Worm (Caenorhabditis elegans): ENCODE results near the gene xdh-1.
"Not testable (repeated sequence)": the region's sequence is repeated elsewhere in the genome, so short reads cannot be mapped to it uniquely, and the experiment has no call there.

The xdh-1 gene

DNA sequence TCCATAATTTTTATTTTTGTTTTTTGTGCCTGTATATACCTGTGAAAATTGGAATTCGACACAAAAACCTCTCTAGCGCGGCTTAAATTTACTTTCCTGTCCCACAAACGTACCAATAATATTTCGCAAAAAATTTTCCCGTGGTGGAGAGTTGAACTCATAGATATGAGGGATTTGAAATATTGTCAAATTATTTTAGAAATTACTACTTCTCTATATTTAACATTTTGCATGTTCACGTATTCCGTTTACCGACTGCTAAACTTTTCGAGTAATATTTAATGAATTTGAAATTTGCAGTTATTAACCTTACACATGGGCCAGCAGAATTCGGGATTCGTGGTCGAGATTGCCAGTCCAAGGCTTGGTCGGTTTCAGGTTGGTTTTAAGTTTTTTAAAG lies 38.9 kb downstream of the xdh-1 start, which contains the start of gene Y67A10A.7:
Gene Y67A10A.7 (plus strand): TSS at position 301 of the 400 bp plus-strand sequence.
- TF ChIP-seq unc-120 (tag; optimal IDR thresholded peaks at IDR 0.05; ENCODE audit: poor library complexity, severe bottlenecking); mep-1 (tag; optimal IDR thresholded peaks at IDR 0.05); lsy-2 (tag; optimal IDR thresholded peaks at IDR 0.05): not testable (repeated sequence)

- TF ChIP-seq hlh-1 (tag; optimal IDR thresholded peaks at IDR 0.05) (no peak), elt-3 (tag; optimal IDR thresholded peaks at IDR 0.05) (no peak), lin-13 (tag; optimal IDR thresholded peaks at IDR 0.05) (no peak), drap-1 (GFP tag; optimal IDR thresholded peaks at IDR 0.05) (no peak), nhr-237 (tag; optimal IDR thresholded peaks at IDR 0.05) (no peak), mls-2 (tag; optimal IDR thresholded peaks at IDR 0.05) (peak; percentile 46), sptf-1 (tag; optimal IDR thresholded peaks at IDR 0.05) (peak; percentile 44), ceh-83 (GFP tag; optimal IDR thresholded peaks at IDR 0.05) (peak; percentile 16), unc-39 (tag; optimal IDR thresholded peaks at IDR 0.05) (no peak), M03D4.4 (tag; optimal IDR thresholded peaks at IDR 0.05) (no peak), ham-2 (GFP tag; optimal IDR thresholded peaks at IDR 0.05) (no peak), unc-62 (GFP tag; optimal IDR thresholded peaks at IDR 0.05) (no peak), nhr-12 (tag; optimal IDR thresholded peaks at IDR 0.05) (no peak), ztf-11 (tag; optimal IDR thresholded peaks at IDR 0.05) (no peak), elt-1 (tag; optimal IDR thresholded peaks at IDR 0.05; ENCODE audit: borderline replicate concordance, insufficient read depth) (no peak), mab-5 (tag; optimal IDR thresholded peaks at IDR 0.05) (no peak), snpc-4 (tag; optimal IDR thresholded peaks at IDR 0.05) (no peak), blmp-1 (tag; optimal IDR thresholded peaks at IDR 0.05) (no peak), pha-4 (tag; optimal IDR thresholded peaks at IDR 0.05) (no peak), lsy-2 (tag; optimal IDR thresholded peaks at IDR 0.05) (no peak), flh-1 (GFP tag; optimal IDR thresholded peaks at IDR 0.05) (no peak), nhr-2 (tag; optimal IDR thresholded peaks at IDR 0.05) (no peak), ces-1 (GFP tag; optimal IDR thresholded peaks at IDR 0.05) (peak; percentile 77), mep-1 (tag; optimal IDR thresholded peaks at IDR 0.05) (peak; percentile 12), tbx-8 (GFP tag; optimal IDR thresholded peaks at IDR 0.05) (no peak), ceh-39 (tag; optimal IDR thresholded peaks at IDR 0.05) (no peak)
Measured at ce11 chrIV:14371639-14372038, 41.1 kb downstream of the xdh-1 start.

- TF ChIP-seq hlh-1 (tag; optimal IDR thresholded peaks at IDR 0.05) = no peak
- no peak for TF ChIP-seq ham-2 (GFP tag; optimal IDR thresholded peaks at IDR 0.05)
- no peak for TF ChIP-seq tbx-8 (GFP tag; optimal IDR thresholded peaks at IDR 0.05)
- TF ChIP-seq ceh-83 (GFP tag; optimal IDR thresholded peaks at IDR 0.05) = no peak
- no peak for TF ChIP-seq nhr-28 (tag; optimal IDR thresholded peaks at IDR 0.05)
- no peak for TF ChIP-seq unc-39 (tag; optimal IDR thresholded peaks at IDR 0.05)
- TF ChIP-seq pha-4 (tag; optimal IDR thresholded peaks at IDR 0.05) = no peak
- no peak for TF ChIP-seq mls-2 (tag; optimal IDR thresholded peaks at IDR 0.05)
- TF ChIP-seq nhr-12 (tag; optimal IDR thresholded peaks at IDR 0.05) = no peak
- TF ChIP-seq lin-13 (tag; optimal IDR thresholded peaks at IDR 0.05) = no peak
- TF ChIP-seq mab-5 (tag; optimal IDR thresholded peaks at IDR 0.05) = no peak
- TF ChIP-seq ceh-43 (GFP tag; optimal IDR thresholded peaks at IDR 0.05) = no peak
- TF ChIP-seq nhr-76 (tag; optimal IDR thresholded peaks at IDR 0.05) = no peak
- TF ChIP-seq ceh-39 (tag; optimal IDR thresholded peaks at IDR 0.05) = no peak
- no peak for TF ChIP-seq cnd-1 (tag; optimal IDR thresholded peaks at IDR 0.05)
- no peak for TF ChIP-seq unc-62 (GFP tag; optimal IDR thresholded peaks at IDR 0.05)
Measured at ce11 chrIV:14365837-14366378, 46.8 kb downstream of the xdh-1 start.

- TF ChIP-seq blmp-1 (tag; optimal IDR thresholded peaks at IDR 0.05) (no peak), ztf-11 (tag; optimal IDR thresholded peaks at IDR 0.05) (no peak), zip-8 (tag; optimal IDR thresholded peaks at IDR 0.05) (no peak), mab-5 (tag; optimal IDR thresholded peaks at IDR 0.05) (no peak), lsy-2 (tag; optimal IDR thresholded peaks at IDR 0.05) (no peak), nhr-76 (tag; optimal IDR thresholded peaks at IDR 0.05) (no peak), nhr-12 (tag; optimal IDR thresholded peaks at IDR 0.05) (no peak), ces-1 (GFP tag; optimal IDR thresholded peaks at IDR 0.05) (no peak), ceh-43 (GFP tag; optimal IDR thresholded peaks at IDR 0.05) (no peak), lin-32 (GFP tag; optimal IDR thresholded peaks at IDR 0.05) (no peak), ceh-83 (GFP tag; optimal IDR thresholded peaks at IDR 0.05) (no peak), snpc-4 (tag; optimal IDR thresholded peaks at IDR 0.05) (no peak), elt-1 (tag; optimal IDR thresholded peaks at IDR 0.05; ENCODE audit: borderline replicate concordance, insufficient read depth) (no peak), sem-2 (GFP tag; optimal IDR thresholded peaks at IDR 0.05) (no peak), tbx-8 (GFP tag; optimal IDR thresholded peaks at IDR 0.05) (no peak), nhr-28 (tag; optimal IDR thresholded peaks at IDR 0.05) (no peak), ceh-39 (tag; optimal IDR thresholded peaks at IDR 0.05) (no peak), unc-39 (tag; optimal IDR thresholded peaks at IDR 0.05) (no peak), pha-4 (tag; optimal IDR thresholded peaks at IDR 0.05) (no peak)
Measured at ce11 chrIV:14361189-14361588, 51.5 kb downstream of the xdh-1 start, which contains the start of gene ssu-2. Gene ssu-2 (plus strand): TSS chrIV:14361247.
